Worm (Caenorhabditis elegans) whole organism, L1 larva: ENCODE data around the gene wht-1.

Experiments used
- C04F5.9 ChIP-seq: sonication (generic microtip); optimal IDR thresholded peaks from 2 replicates; lab custom pipeline; 2016; ENCODE audit warnings: missing genetic modification characterization, missing compliant biosample characterization
- Y116A8C.19 ChIP-seq: sonication (generic microtip); optimal IDR thresholded peaks from 2 replicates; lab custom pipeline; 2016; ENCODE audit warnings: missing compliant biosample characterization, missing genetic modification characterization, borderline replicate concordance
- alr-1 ChIP-seq: fragments of 200-800 bp; sonication (Bioruptor generic); optimal IDR thresholded peaks from 2 replicates; lab custom pipeline; 2018; ENCODE audit warnings: borderline replicate concordance, mild to moderate bottlenecking, missing genetic modification characterization, missing compliant biosample characterization
- ceh-8 ChIP-seq: fragments of 200-800 bp; sonication (Bioruptor generic); optimal IDR thresholded peaks from 2 replicates; lab custom pipeline; 2018; ENCODE audit warnings: mild to moderate bottlenecking, missing genetic modification characterization, moderate library complexity, missing compliant biosample characterization
- efl-1 ChIP-seq, 4 experiments: fragments of 150-350 bp; optimal IDR thresholded peaks in 3 of 4; peaks in 1 of 4; 1 replicate in 1 of 4; 2 replicates in 3 of 4; lab custom pipeline; 2014; ENCODE audit warnings: missing biosample characterization in 2 of 4, missing genetic modification characterization in 2 of 4, missing genetic modification reagents in 2 of 4
- elt-2 ChIP-seq: sonication (generic microtip); optimal IDR thresholded peaks from 2 replicates; lab custom pipeline; 2016; ENCODE audit warnings: missing genetic modification characterization, mild to moderate bottlenecking, inconsistent platforms, missing compliant biosample characterization, missing genetic modification reagents
- grh-1 ChIP-seq: fragments of 200-800 bp; sonication (Bioruptor generic); IDR thresholded peaks from 2 replicates; pipeline ENCODE4 v1.3.6; 2022; ENCODE audit warnings: missing genetic modification reagents, missing genetic modification characterization, missing compliant biosample characterization
- hpl-2 ChIP-seq: fragments of 150-350 bp; optimal IDR thresholded peaks from 2 replicates; lab custom pipeline; 2014; ENCODE audit warnings: missing biosample characterization, missing genetic modification reagents, missing genetic modification characterization
- irx-1 ChIP-seq: sonication (generic microtip); optimal IDR thresholded peaks from 2 replicates; lab custom pipeline; 2016; ENCODE audit warnings: missing genetic modification characterization, missing compliant biosample characterization
- lin-14 ChIP-seq: fragments of 200-800 bp; sonication (Bioruptor generic); optimal IDR thresholded peaks from 2 replicates; lab custom pipeline; 2018; ENCODE audit warnings: mild to moderate bottlenecking, missing genetic modification characterization, moderate library complexity, missing compliant biosample characterization
- lin-15B ChIP-seq: fragments of 150-350 bp; sonication (generic microtip); optimal IDR thresholded peaks from 3 replicates; lab custom pipeline; 2014; ENCODE audit warnings: missing biosample characterization, missing genetic modification characterization
- lir-3 ChIP-seq: sonication (generic microtip); optimal IDR thresholded peaks from 2 replicates; lab custom pipeline; 2016; ENCODE audit warnings: mild to moderate bottlenecking, missing genetic modification characterization, moderate library complexity, missing compliant biosample characterization; ENCODE audit not compliant: poor library complexity
- lsy-2 ChIP-seq, 2 experiments: fragments of 150-350 bp; optimal IDR thresholded peaks; 2 replicates each; lab custom pipeline; 2014; ENCODE audit warnings: missing biosample characterization in 2 of 2, missing genetic modification characterization in 2 of 2
- mep-1 ChIP-seq: fragments of 150-350 bp; optimal IDR thresholded peaks from 2 replicates; lab custom pipeline; 2014; ENCODE audit warnings: missing biosample characterization, missing genetic modification characterization
- nhr-19 ChIP-seq: fragments of 200-800 bp; sonication (Bioruptor generic); conservative IDR thresholded peaks from 2 replicates; pipeline ENCODE4 v1.3.6; 2022; ENCODE audit warnings: missing genetic modification characterization, missing compliant biosample characterization
- nhr-71 ChIP-seq: sonication (generic microtip); optimal IDR thresholded peaks from 2 replicates; lab custom pipeline; 2016; ENCODE audit warnings: mild to moderate bottlenecking, missing genetic modification characterization, moderate library complexity, missing compliant biosample characterization
- nhr-85 ChIP-seq: sonication (generic microtip); peaks from one replicate; lab custom pipeline; 2016; ENCODE audit warnings: missing genetic modification characterization, inconsistent platforms, missing compliant biosample characterization
- pax-3 ChIP-seq: fragments of 200-800 bp; sonication (Bioruptor generic); optimal IDR thresholded peaks from 2 replicates; lab custom pipeline; 2018; ENCODE audit warnings: mild to moderate bottlenecking, missing genetic modification characterization, moderate library complexity, missing compliant biosample characterization
- skn-1 ChIP-seq: fragments of 150-350 bp; optimal IDR thresholded peaks from 2 replicates; lab custom pipeline; 2014; ENCODE audit warnings: missing biosample characterization, missing genetic modification characterization
- sox-4 ChIP-seq: sonication (generic microtip); optimal IDR thresholded peaks from 2 replicates; lab custom pipeline; 2016; ENCODE audit warnings: missing genetic modification characterization, missing compliant biosample characterization
- sup-37 ChIP-seq: fragments of 200-800 bp; sonication (Bioruptor generic); optimal IDR thresholded peaks from 2 replicates; lab custom pipeline; 2018; ENCODE audit warnings: mild to moderate bottlenecking, missing genetic modification characterization, missing compliant biosample characterization
- swsn-7 ChIP-seq: sonication (generic microtip); optimal IDR thresholded peaks from 2 replicates; lab custom pipeline; 2016; ENCODE audit warnings: missing genetic modification characterization, missing compliant biosample characterization
- unc-62 ChIP-seq: fragments of 150-350 bp; optimal IDR thresholded peaks from 2 replicates; lab custom pipeline; 2014; ENCODE audit warnings: missing biosample characterization, missing genetic modification reagents, missing genetic modification characterization
- unc-86 ChIP-seq: sonication (generic microtip); optimal IDR thresholded peaks from 2 replicates; lab custom pipeline; 2016; ENCODE audit warnings: missing genetic modification characterization, missing compliant biosample characterization
- xbp-1 ChIP-seq: sonication (generic microtip); optimal IDR thresholded peaks from 2 replicates; lab custom pipeline; 2016; ENCODE audit warnings: missing genetic modification characterization, missing compliant biosample characterization

wht-1 gene

DNA sequence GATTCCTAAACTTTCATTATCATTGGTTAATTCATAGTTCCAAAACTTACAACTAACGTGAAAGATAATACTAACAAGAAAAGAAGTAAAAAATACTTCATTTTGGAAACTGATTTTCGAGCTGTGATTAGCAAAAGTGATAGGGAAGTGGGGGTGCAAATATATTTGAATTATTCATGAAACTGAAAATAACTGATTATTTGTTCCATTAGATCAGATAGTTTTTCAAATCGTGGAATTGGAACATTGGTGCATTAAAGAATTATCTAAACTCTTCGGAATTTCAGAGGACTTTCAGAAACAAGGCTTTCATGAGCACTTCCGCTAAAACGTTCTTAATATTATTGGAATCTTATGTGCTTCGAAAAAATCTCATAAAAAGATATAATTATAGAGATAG lies 31.8 kb downstream of the wht-1 start, which contains the start of gene F40H6.5:
F40H6.5 (minus strand) TSS at position 101 of the 400 bp plus-strand sequence.
- no peak for TF ChIP-seq swsn-7 (tag; lab: Kevin White, UChicago)
- TF ChIP-seq sup-37 = no peak
- no peak for TF ChIP-seq elt-2
- no peak for TF ChIP-seq C04F5.9 (tag; lab: Kevin White, UChicago)
- TF ChIP-seq lsy-2 (tag; optimal IDR thresholded peaks at IDR 0.05; lab: Kevin White, UChicago) = no peak
- TF ChIP-seq lin-15B (tag; lab: Kevin White, UChicago) = no peak
- no peak for TF ChIP-seq nhr-85
- TF ChIP-seq alr-1 (tag; lab: Kevin White, UChicago) = no peak
- no peak for TF ChIP-seq nhr-19 (GFP tag; lab: Robert Waterston, UW)
- no peak for TF ChIP-seq ceh-8 (GFP tag; lab: Kevin White, UChicago)
- no peak for TF ChIP-seq mep-1 (tag; lab: Kevin White, UChicago)
- TF ChIP-seq irx-1 (tag; lab: Kevin White, UChicago) = no peak
- TF ChIP-seq hpl-2 (GFP tag; lab: Kevin White, UChicago) = no peak
- no peak for TF ChIP-seq Y116A8C.19 (tag; lab: Kevin White, UChicago)
- no peak for TF ChIP-seq skn-1 (tag; lab: Kevin White, UChicago)
- no peak for TF ChIP-seq xbp-1 (tag; lab: Kevin White, UChicago)
- no peak for TF ChIP-seq nhr-71 (tag; lab: Kevin White, UChicago)
- TF ChIP-seq grh-1 (GFP tag; lab: Robert Waterston, UW) = no peak
- TF ChIP-seq unc-86 (tag; lab: Kevin White, UChicago) = no peak

DNA sequence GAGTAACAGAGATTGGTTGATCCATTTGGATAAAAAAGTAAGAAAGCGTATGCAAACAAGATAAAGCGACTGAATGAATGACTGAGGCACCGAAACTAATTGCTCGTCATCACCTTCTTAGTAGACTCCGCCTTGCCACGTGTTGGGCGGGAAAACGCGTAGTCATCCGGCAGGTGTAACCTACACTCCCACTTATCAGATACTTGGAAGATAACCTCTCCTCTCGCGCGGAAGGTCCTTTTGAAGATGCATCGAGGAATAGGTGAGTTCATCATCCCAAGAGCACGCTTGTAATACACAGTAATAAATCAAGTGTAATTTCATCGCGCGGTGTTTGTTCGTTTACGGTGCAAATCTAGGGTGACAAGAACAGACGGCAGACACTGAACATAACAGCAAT lies 40.7 kb downstream of the wht-1 start, which contains the start of gene tbx-11:
tbx-11 (minus strand) TSS at position 101 of the 400 bp plus-strand sequence.
- TF ChIP-seq lsy-2 (tag; optimal IDR thresholded peaks at IDR 0.05; lab: Kevin White, UChicago) = no peak
- no peak for TF ChIP-seq unc-62 (GFP tag; lab: Kevin White, UChicago)
- no peak for TF ChIP-seq nhr-71 (tag; lab: Kevin White, UChicago)
- no peak for TF ChIP-seq pax-3 (tag; lab: Kevin White, UChicago)
- no peak for TF ChIP-seq efl-1 (optimal IDR thresholded peaks at IDR 0.05; lab: Kevin White, UChicago)
- TF ChIP-seq efl-1 (GFP tag; optimal IDR thresholded peaks at IDR 0.05 in 1 of 2; lab: Kevin White, UChicago) = peak in 1 of 2 experiments; percentile 14

DNA sequence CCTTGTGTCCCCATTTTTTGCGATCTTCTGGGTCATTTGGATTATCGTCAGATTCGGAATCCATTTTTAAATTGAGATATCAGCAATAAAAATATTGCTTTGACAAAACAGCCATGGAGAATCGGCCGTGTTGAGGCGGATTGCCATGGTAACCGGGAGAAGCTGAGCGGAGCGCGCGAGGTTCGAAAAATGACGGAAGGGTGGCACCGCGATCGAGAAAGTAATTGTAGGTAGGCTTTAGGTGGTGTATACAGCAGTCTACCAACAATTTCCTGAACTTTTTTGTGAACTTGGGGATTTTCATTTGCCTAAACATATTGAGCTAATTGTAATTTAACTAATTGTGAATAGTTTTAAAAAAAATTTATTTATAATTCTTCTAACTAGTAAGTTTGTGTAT lies 48.2 kb downstream of the wht-1 start, which contains the start of gene ift-139:
ift-139 (minus strand) TSS at position 101 of the 400 bp plus-strand sequence.
- TF ChIP-seq nhr-19 (GFP tag; lab: Robert Waterston, UW) (no peak), irx-1 (tag; lab: Kevin White, UChicago) (no peak), lir-3 (tag; lab: Kevin White, UChicago) (no peak), mep-1 (tag; lab: Kevin White, UChicago) (no peak), sox-4 (tag; lab: Kevin White, UChicago) (no peak), lin-14 (GFP tag; lab: Kevin White, UChicago) (no peak)
